Worm (Caenorhabditis elegans): ENCODE measurements around the gene Y69A2AR.12.

- TF ChIP-seq nhr-111 (GFP tag; optimal IDR thresholded peaks at IDR 0.05) (no peak), hlh-30 (tag; optimal IDR thresholded peaks at IDR 0.05; ENCODE audit: insufficient read depth) (no peak), tag-97 (GFP tag; IDR thresholded peaks at IDR 0.05) (no peak)
Observed at ce11 chrIV:2548766-2549165, 19.6 kb upstream of the Y69A2AR.12 start.

Data from whole organism, L4 larva.